Worm (Caenorhabditis elegans): ENCODE data around the gene D2096.12.

DNA sequence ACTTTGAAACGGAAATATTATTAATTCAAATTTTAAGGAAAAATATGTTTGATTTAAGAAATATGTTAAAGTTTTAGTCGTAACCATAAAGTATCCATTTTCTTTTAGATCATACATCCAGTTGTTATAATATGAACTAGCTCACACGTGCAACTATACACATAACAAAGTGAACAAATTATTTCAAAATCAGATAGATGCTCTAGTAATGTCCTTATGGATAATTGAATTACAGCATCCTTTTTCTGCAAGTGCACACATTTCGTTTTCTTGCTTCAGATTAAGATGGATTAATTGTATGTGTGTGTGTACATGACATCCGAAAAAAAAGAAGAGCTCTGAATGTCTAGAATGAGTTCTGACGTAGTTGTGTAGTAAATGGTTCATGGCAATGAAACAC lies 22.4 kb downstream of the D2096.12 start:
- TF ChIP-seq cog-1 (tag; optimal IDR thresholded peaks at IDR 0.05) (no peak), ztf-23 (GFP tag; IDR thresholded peaks at IDR 0.05) (no peak), ref-1 (GFP tag; conservative IDR thresholded peaks at IDR 0.05) (no peak), flt-1 (GFP tag; IDR thresholded peaks at IDR 0.05) (no peak), klf-2 (GFP tag; conservative IDR thresholded peaks at IDR 0.05) (no peak), T22C8.4 (GFP tag; IDR thresholded peaks at IDR 0.05) (no peak), tab-1 (GFP tag; IDR thresholded peaks at IDR 0.05) (no peak)
